Fruit fly (Drosophila melanogaster) whole organism, wandering third instar larva: ENCODE data around the gene Fdh.
A peak's percentile ranks its signal among the peaks of the same experiment; 100 is the strongest.

Source experiments
- Abd-B ChIP-seq: fragments of >200 bp; optimal IDR thresholded peaks from 2 replicates; lab custom pipeline; 2017; ENCODE audit warnings: missing biosample characterization, missing genetic modification characterization
- CG9705 ChIP-seq: fragments of 200-800 bp; sonication (Bioruptor generic); optimal IDR thresholded peaks from 2 replicates; lab custom pipeline; 2018; ENCODE audit warnings: missing biosample characterization, mild to moderate bottlenecking, missing genetic modification characterization
- Dfd ChIP-seq: fragments of >200 bp; optimal IDR thresholded peaks from 2 replicates; lab custom pipeline; 2017; ENCODE audit warnings: missing biosample characterization, missing genetic modification characterization
- Dif ChIP-seq: fragments of 200-275, 200-300 bp; sonication (Bioruptor generic); optimal IDR thresholded peaks from 2 replicates; lab custom pipeline; 2018; ENCODE audit warnings: missing biosample characterization, missing genetic modification characterization; ENCODE audit not compliant: partially characterized antibody
- GATAd ChIP-seq: sonication (Bioruptor generic); optimal IDR thresholded peaks from 2 replicates; lab custom pipeline; 2016; ENCODE audit warnings: missing biosample characterization, missing genetic modification characterization
- HLH106 ChIP-seq: fragments of 200-800 bp; optimal IDR thresholded peaks from 3 replicates; lab custom pipeline; 2019; ENCODE audit warnings: missing biosample characterization, mild to moderate bottlenecking, missing genetic modification characterization, moderate library complexity
- Hnf4 ChIP-seq: fragments of 200-800 bp; sonication (Bioruptor generic); optimal IDR thresholded peaks from 2 replicates; lab custom pipeline; 2016; ENCODE audit warnings: missing biosample characterization, mild to moderate bottlenecking, missing genetic modification characterization
- Hr78 ChIP-seq: fragments of >200 bp; optimal IDR thresholded peaks from 2 replicates; lab custom pipeline; 2017; ENCODE audit warnings: missing biosample characterization, missing genetic modification characterization
- Hr83 ChIP-seq: fragments of 200-300 bp; sonication (Bioruptor generic); optimal IDR thresholded peaks from 2 replicates; lab custom pipeline; 2016; ENCODE audit warnings: missing biosample characterization, mild to moderate bottlenecking, missing genetic modification characterization, moderate library complexity; ENCODE audit not compliant: poor library complexity, severe bottlenecking
- Mio ChIP-seq: sonication (Bioruptor generic); optimal IDR thresholded peaks from 2 replicates; lab custom pipeline; 2016; ENCODE audit warnings: missing biosample characterization, missing genetic modification characterization
- Myc ChIP-seq: fragments of >200 bp; optimal IDR thresholded peaks from 2 replicates; lab custom pipeline; 2017
- N ChIP-seq: fragments of >200 bp; optimal IDR thresholded peaks from 2 replicates; lab custom pipeline; 2018; ENCODE audit warnings: missing biosample characterization, missing external identifiers, missing genetic modification characterization
- OdsH ChIP-seq: fragments of 200-800 bp; sonication (Bioruptor generic); optimal IDR thresholded peaks from 2 replicates; lab custom pipeline; 2016; ENCODE audit warnings: missing biosample characterization, mild to moderate bottlenecking, missing genetic modification characterization
- Rel ChIP-seq, 2 experiments: fragments of 200-800 bp; sonication (Bioruptor generic) in 1 of 2; optimal IDR thresholded peaks; 2 replicates in 1 of 2; 3 replicates in 1 of 2; lab custom pipeline; 2016 to 2019; ENCODE audit warnings: mild to moderate bottlenecking in 2 of 2, missing biosample characterization in 2 of 2, missing genetic modification characterization in 2 of 2, moderate library complexity in 1 of 2
- Vsx2 ChIP-seq: fragments of 200-300, 225-300 bp; sonication (Bioruptor generic); optimal IDR thresholded peaks from 2 replicates; lab custom pipeline; 2018; ENCODE audit warnings: missing biosample characterization, missing genetic modification characterization; ENCODE audit not compliant: partially characterized antibody
- br ChIP-seq: fragments of 200-800 bp; sonication (Bioruptor generic); optimal IDR thresholded peaks from 2 replicates; lab custom pipeline; 2016; ENCODE audit warnings: missing biosample characterization, missing genetic modification characterization
- dl ChIP-seq, 2 experiments: fragments of 175-275, 200-275 bp in 1 of 2; fragments of 200-275 bp in 1 of 2; sonication (Bioruptor generic); optimal IDR thresholded peaks; lab custom pipeline; 2018; ENCODE audit warnings: mild to moderate bottlenecking in 2 of 2, missing biosample characterization in 2 of 2, missing genetic modification characterization in 2 of 2, moderate library complexity in 2 of 2; ENCODE audit not compliant: partially characterized antibody in 2 of 2, insufficient read depth in 1 of 2
- dmrt93B ChIP-seq: fragments of 200-800 bp; sonication (Bioruptor generic); optimal IDR thresholded peaks from 2 replicates; lab custom pipeline; 2018; ENCODE audit warnings: missing biosample characterization, mild to moderate bottlenecking, missing genetic modification characterization
- dsf ChIP-seq: sonication (Bioruptor generic); optimal IDR thresholded peaks from 2 replicates; lab custom pipeline; 2016; ENCODE audit warnings: missing biosample characterization, missing genetic modification characterization, borderline replicate concordance
- ey ChIP-seq: fragments of 200-800 bp; sonication (Bioruptor generic); optimal IDR thresholded peaks from 2 replicates; lab custom pipeline; 2016; ENCODE audit warnings: missing biosample characterization, missing genetic modification characterization
- foxo ChIP-seq, 2 experiments: fragments of 200-800 bp; sonication (Bioruptor generic); optimal IDR thresholded peaks; 2 replicates in 1 of 2; 3 replicates in 1 of 2; lab custom pipeline; 2016 to 2017; ENCODE audit warnings: missing biosample characterization in 2 of 2, missing genetic modification characterization in 2 of 2
- fru ChIP-seq: fragments of 200-800 bp; sonication (Bioruptor generic); optimal IDR thresholded peaks from 3 replicates; lab custom pipeline; 2016; ENCODE audit warnings: missing biosample characterization, mild to moderate bottlenecking, missing genetic modification characterization
- h ChIP-seq: fragments of 200-800 bp; sonication (Bioruptor generic); optimal IDR thresholded peaks from 3 replicates; lab custom pipeline; 2016; ENCODE audit warnings: missing biosample characterization, mild to moderate bottlenecking, missing genetic modification characterization
- jim ChIP-seq: fragments of 175-275, 200-325 bp; sonication (Bioruptor generic); optimal IDR thresholded peaks from 2 replicates; lab custom pipeline; 2016; ENCODE audit warnings: missing biosample characterization, mild to moderate bottlenecking, missing genetic modification characterization
- lola ChIP-seq: fragments of >200 bp; optimal IDR thresholded peaks from 2 replicates; lab custom pipeline; 2017; ENCODE audit warnings: missing biosample characterization, missing genetic modification characterization
- pan ChIP-seq: fragments of >200 bp; optimal IDR thresholded peaks from 2 replicates; lab custom pipeline; 2017
- psq ChIP-seq: fragments of 200-800 bp; sonication (Bioruptor generic); optimal IDR thresholded peaks from 3 replicates; lab custom pipeline; 2017; ENCODE audit warnings: missing biosample characterization, mild to moderate bottlenecking, missing genetic modification characterization, moderate library complexity
- rgr ChIP-seq: fragments of 200-800 bp; sonication (Bioruptor generic); optimal IDR thresholded peaks from 3 replicates; lab custom pipeline; 2016; ENCODE audit warnings: missing biosample characterization, mild to moderate bottlenecking, missing genetic modification characterization
- sage ChIP-seq: fragments of 200-800 bp; sonication (Bioruptor generic); optimal IDR thresholded peaks from 2 replicates; lab custom pipeline; 2016; ENCODE audit warnings: missing biosample characterization, mild to moderate bottlenecking, missing genetic modification characterization
- sv ChIP-seq: fragments of 200-800 bp; sonication (Bioruptor generic); optimal IDR thresholded peaks from 3 replicates; lab custom pipeline; 2016; ENCODE audit warnings: missing biosample characterization, missing genetic modification characterization
- usp ChIP-seq: fragments of >200 bp; optimal IDR thresholded peaks from 2 replicates; lab custom pipeline; 2017; ENCODE audit warnings: missing biosample characterization, missing genetic modification characterization
- woc ChIP-seq: sonication (Bioruptor generic); optimal IDR thresholded peaks from 2 replicates; lab custom pipeline; 2016; ENCODE audit warnings: missing biosample characterization, mild to moderate bottlenecking, missing genetic modification characterization

The Fdh gene

dm6 chr3R:10862773-10863445 lies 9.3 kb downstream of the Fdh start, which contains the start of gene CG6574:
Gene CG6574 (minus strand): TSS chr3R:10862988.
- TF ChIP-seq GATAd (GFP tag; lab: Kevin White, UChicago) (no peak), Myc (lab: Kevin White, UChicago) (peak; percentile 39), lola (GFP tag; lab: Kevin White, UChicago) (no peak), Dfd (GFP tag; lab: Kevin White, UChicago) (no peak), usp (GFP tag; lab: Kevin White, UChicago) (no peak), br (GFP tag; lab: Kevin White, UChicago) (peak; percentile 38), h (peak; percentile 32), Rel (GFP tag; optimal IDR thresholded peaks at IDR 0.05; lab: Kevin White, UChicago) (no peak), Rel (tag; optimal IDR thresholded peaks at IDR 0.05; lab: Kevin White, UChicago) (peak; percentile 27), HLH106 (tag; lab: Kevin White, UChicago) (peak; percentile 13), foxo (GFP tag; optimal IDR thresholded peaks at IDR 0.05; lab: Kevin White, UChicago) (peak in 1 of 2 experiments; percentile 41), OdsH (peak; percentile 2), ey (GFP tag; lab: Kevin White, UChicago) (peak; percentile 2)

DNA sequence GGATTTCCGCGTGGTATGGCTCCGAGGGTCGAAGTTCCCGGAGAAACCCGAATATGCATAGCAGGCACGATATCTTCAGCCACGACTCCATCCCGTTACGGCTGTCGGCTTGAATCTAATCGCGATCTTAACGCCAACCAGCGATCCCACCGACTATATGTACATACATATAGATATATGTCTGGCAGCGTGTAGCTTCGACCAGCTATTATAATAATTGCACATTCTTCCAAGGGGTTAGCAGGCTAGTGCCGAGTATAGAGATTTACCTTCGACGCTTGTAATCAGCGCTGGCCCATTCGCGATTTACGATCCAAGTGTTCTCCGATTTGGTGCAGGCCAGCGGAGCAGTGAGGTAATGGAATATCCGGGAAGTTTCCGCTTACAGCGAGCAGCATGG lies 12.5 kb downstream of the Fdh start, which contains the start of gene CG14694:
Gene CG14694, minus strand, starts transcription at position 101 of the 400 bp plus-strand sequence.
- TF ChIP-seq Hnf4, result no peak
- no peak for TF ChIP-seq woc (GFP tag; lab: Kevin White, UChicago)
- TF ChIP-seq h, result no peak
- TF ChIP-seq Myc (lab: Kevin White, UChicago), result no peak
- no peak for TF ChIP-seq Dif (GFP tag; lab: Kevin White, UChicago)
- TF ChIP-seq OdsH, result no peak

DNA sequence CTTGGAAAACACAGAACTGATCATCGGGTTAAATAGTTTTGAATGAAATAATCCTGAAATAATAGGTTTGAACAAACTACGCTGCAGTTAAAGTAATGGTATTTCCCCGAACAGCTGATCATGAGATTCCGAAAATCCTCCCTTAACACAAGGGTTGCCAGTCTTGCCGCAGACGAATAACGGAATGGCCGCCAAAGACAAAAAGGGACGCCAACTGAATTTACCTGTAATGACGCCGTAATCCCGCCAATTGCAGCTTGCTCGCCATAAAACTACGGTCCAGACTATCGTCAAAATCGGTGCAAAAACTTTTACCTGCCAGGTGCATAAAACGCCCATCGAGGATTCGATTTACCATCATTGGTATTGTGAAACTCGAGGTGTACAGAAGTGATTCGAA lies 15.6 kb downstream of the Fdh start, which contains the start of gene CG4570:
Gene CG4570, plus strand, starts transcription at position 190 of the 400 bp plus-strand sequence.
- TF ChIP-seq dl (GFP tag; optimal IDR thresholded peaks at IDR 0.05; lab: Kevin White, UChicago; ENCODE audit: insufficient read depth in 1 of 2, partially characterized antibody in 2 of 2) (no peak), dsf (GFP tag; lab: Kevin White, UChicago) (no peak), jim (GFP tag; lab: Kevin White, UChicago) (no peak), Hr83 (GFP tag; lab: Kevin White, UChicago) (no peak), N (GFP tag; lab: Kevin White, UChicago) (no peak), sage (GFP tag; lab: Kevin White, UChicago) (no peak), rgr (GFP tag; lab: Kevin White, UChicago) (no peak), Rel (GFP tag; optimal IDR thresholded peaks at IDR 0.05; lab: Kevin White, UChicago) (no peak), Rel (tag; optimal IDR thresholded peaks at IDR 0.05; lab: Kevin White, UChicago) (no peak), Hnf4 (no peak), br (GFP tag; lab: Kevin White, UChicago) (no peak), h (no peak), CG9705 (GFP tag; lab: Kevin White, UChicago) (no peak), psq (GFP tag; lab: Kevin White, UChicago) (no peak), Mio (no peak), sv (GFP tag; lab: Kevin White, UChicago) (no peak), fru (GFP tag; lab: Kevin White, UChicago) (no peak), Hr78 (GFP tag; lab: Kevin White, UChicago) (no peak)

DNA sequence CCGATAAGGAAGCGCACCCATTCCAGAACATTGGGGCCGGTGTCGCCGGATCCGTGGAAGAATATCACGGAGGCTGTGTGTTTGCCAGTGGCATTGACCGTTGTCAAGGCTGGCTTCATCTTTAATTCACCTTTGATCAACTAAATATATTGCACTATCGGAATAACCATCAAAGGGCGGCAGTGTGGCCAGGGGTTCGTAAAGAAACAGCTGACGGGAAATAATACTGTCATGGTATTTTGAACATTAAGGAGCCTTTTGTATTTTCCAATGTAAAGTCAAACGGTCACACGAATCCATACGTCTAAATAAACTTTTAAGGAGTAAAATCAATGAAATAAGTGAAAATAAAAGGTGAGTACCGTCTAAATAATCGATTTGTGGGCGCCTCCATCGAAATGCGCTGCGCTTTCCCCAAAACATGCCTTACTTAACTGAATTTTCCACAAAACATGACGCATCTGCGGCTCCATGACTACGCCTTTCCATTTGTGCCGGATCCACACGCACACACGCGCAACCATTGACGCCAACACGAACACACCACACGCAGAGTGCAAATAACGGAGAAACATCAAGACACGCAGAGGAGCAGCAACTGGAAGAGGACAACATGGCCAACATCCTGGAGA lies 17.8 kb downstream of the Fdh start, which contains the start of the genes CG6567 and CG4511:
Gene CG6567, minus strand, starts transcription at position 209 of the 632 bp plus-strand sequence.
Gene CG4511, plus strand, starts transcription at position 259 of the 632 bp plus-strand sequence.
- no peak for TF ChIP-seq Dif (GFP tag; lab: Kevin White, UChicago)
- no peak for TF ChIP-seq br (GFP tag; lab: Kevin White, UChicago)
- TF ChIP-seq Hr78 (GFP tag; lab: Kevin White, UChicago), result no peak
- TF ChIP-seq CG9705 (GFP tag; lab: Kevin White, UChicago), result no peak
- no peak for TF ChIP-seq dmrt93B
- no peak for TF ChIP-seq sv (GFP tag; lab: Kevin White, UChicago)
- no peak for TF ChIP-seq Hnf4
- no peak for TF ChIP-seq pan
- no peak for TF ChIP-seq foxo (GFP tag; optimal IDR thresholded peaks at IDR 0.05; lab: Kevin White, UChicago)
- no peak for TF ChIP-seq Abd-B (GFP tag; lab: Kevin White, UChicago)
- no peak for TF ChIP-seq sage (GFP tag; lab: Kevin White, UChicago)
- no peak for TF ChIP-seq rgr (GFP tag; lab: Kevin White, UChicago)
- TF ChIP-seq dl (GFP tag; optimal IDR thresholded peaks at IDR 0.05; lab: Kevin White, UChicago; ENCODE audit: insufficient read depth in 1 of 2, partially characterized antibody in 2 of 2), result no peak
- TF ChIP-seq dsf (GFP tag; lab: Kevin White, UChicago), result no peak
- no peak for TF ChIP-seq Vsx2 (GFP tag; lab: Kevin White, UChicago)
- TF ChIP-seq jim (GFP tag; lab: Kevin White, UChicago), result no peak
- TF ChIP-seq GATAd (GFP tag; lab: Kevin White, UChicago), result no peak
- TF ChIP-seq HLH106 (tag; lab: Kevin White, UChicago), result no peak
- TF ChIP-seq N (GFP tag; lab: Kevin White, UChicago), result no peak
- TF ChIP-seq, all 38 proteins: peak for 0
